Fruit fly (Drosophila melanogaster) whole organism, embryonic: Measurements from ENCODE around the gene Orc2.

ENCODE experiments used
- Bteb2 ChIP-seq: fragments of 200-800 bp; sonication (Bioruptor generic); optimal IDR thresholded peaks from 2 replicates; lab custom pipeline; 2016; ENCODE audit warnings: missing biosample characterization, missing genetic modification characterization
- CG1024 ChIP-seq: fragments of 200-800 bp; sonication (Bioruptor generic); IDR thresholded peaks from 2 replicates; pipeline ENCODE4 v1.3.6; 2022; ENCODE audit warnings: missing biosample characterization, missing genetic modification characterization
- CG11695 ChIP-seq: fragments of 200-800 bp; sonication (Bioruptor generic); IDR thresholded peaks from 3 replicates; pipeline ENCODE4 v1.3.6; 2022; ENCODE audit warnings: missing biosample characterization, missing genetic modification characterization
- CG11696 ChIP-seq: fragments of 200-800 bp; sonication (Bioruptor generic); IDR thresholded peaks from 2 replicates; pipeline ENCODE4 v1.3.6; 2022; ENCODE audit warnings: missing biosample characterization, missing genetic modification characterization
- CG12104 ChIP-seq: fragments of 200-800 bp; sonication (Bioruptor generic); optimal IDR thresholded peaks from 3 replicates; lab custom pipeline; 2016; ENCODE audit warnings: missing biosample characterization, missing genetic modification characterization
- CG12299 ChIP-seq: fragments of 200-800 bp; sonication (Bioruptor generic); optimal IDR thresholded peaks from 2 replicates; lab custom pipeline; 2018; ENCODE audit warnings: missing biosample characterization, mild to moderate bottlenecking, missing genetic modification characterization
- CG13424 ChIP-seq: fragments of 200-800 bp; sonication (Bioruptor generic); optimal IDR thresholded peaks from 2 replicates; lab custom pipeline; 2019; ENCODE audit warnings: missing biosample characterization, mild to moderate bottlenecking, missing genetic modification characterization, moderate library complexity
- CG13775 ChIP-seq: fragments of 200-800 bp; sonication (Bioruptor generic); optimal IDR thresholded peaks from 3 replicates; lab custom pipeline; 2017; ENCODE audit warnings: missing biosample characterization, mild to moderate bottlenecking, missing genetic modification characterization
- CG14441 ChIP-seq: fragments of 200-800 bp; sonication (Bioruptor generic); IDR thresholded peaks from 2 replicates; pipeline ENCODE4 v1.3.6; 2022; ENCODE audit warnings: missing biosample characterization, missing genetic modification characterization
- CG1602 ChIP-seq: fragments of 200-800 bp; sonication (Bioruptor generic); optimal IDR thresholded peaks from 3 replicates; lab custom pipeline; 2016; ENCODE audit warnings: missing biosample characterization, missing genetic modification characterization
- CG18011 ChIP-seq: fragments of 200-800 bp; sonication (Bioruptor generic); optimal IDR thresholded peaks from 2 replicates; lab custom pipeline; 2017; ENCODE audit warnings: missing biosample characterization, missing genetic modification characterization, mild to moderate bottlenecking, moderate library complexity, missing genotype
- CG18262 ChIP-seq: fragments of 200-800 bp; optimal IDR thresholded peaks from 3 replicates; lab custom pipeline; 2019; ENCODE audit warnings: missing biosample characterization, mild to moderate bottlenecking, missing genetic modification characterization, moderate library complexity
- CG2129 ChIP-seq: fragments of 200-800 bp; sonication (Bioruptor generic); IDR thresholded peaks from 2 replicates; pipeline ENCODE4 v1.3.6; 2022; ENCODE audit warnings: missing biosample characterization, missing genetic modification characterization; ENCODE audit not compliant: partially characterized antibody
- CG3726 ChIP-seq: fragments of 200-800 bp; sonication (Bioruptor generic); IDR thresholded peaks from 3 replicates; pipeline ENCODE4, ENCODE4 v1.3.6; 2022; ENCODE audit warnings: missing biosample characterization, missing genetic modification characterization
- CG4360 ChIP-seq: fragments of 200-800 bp; sonication (Bioruptor generic); IDR thresholded peaks from 2 replicates; pipeline ENCODE4 v1.3.6; 2022; ENCODE audit warnings: missing biosample characterization, missing genetic modification characterization
- CG4820 ChIP-seq: fragments of 200-800 bp; sonication (Bioruptor generic); optimal IDR thresholded peaks from 3 replicates; lab custom pipeline; 2016; ENCODE audit warnings: missing biosample characterization, missing genetic modification characterization
- CG6175 ChIP-seq: fragments of 200-800 bp; sonication (Bioruptor generic); IDR thresholded peaks from 3 replicates; pipeline ENCODE4 v1.3.6; 2022; ENCODE audit warnings: missing biosample characterization, missing genetic modification characterization
- CG6654 ChIP-seq: fragments of 200-800 bp; sonication (Bioruptor generic); optimal IDR thresholded peaks from 2 replicates; lab custom pipeline; 2017; ENCODE audit warnings: missing biosample characterization, mild to moderate bottlenecking, missing genetic modification characterization
- CG6689 ChIP-seq: fragments of 200-800 bp; sonication (Bioruptor generic); IDR thresholded peaks from 2 replicates; pipeline ENCODE4 v1.3.6; 2022; ENCODE audit warnings: missing biosample characterization, missing genetic modification characterization
- CG6791 ChIP-seq: fragments of 200-800 bp; sonication (Bioruptor generic); IDR thresholded peaks from 3 replicates; pipeline ENCODE4 v1.3.6; 2022; ENCODE audit warnings: missing biosample characterization, missing genetic modification characterization; ENCODE audit not compliant: partially characterized antibody
- CG7556 ChIP-seq: fragments of 200-800 bp; sonication (Bioruptor generic); optimal IDR thresholded peaks from 2 replicates; lab custom pipeline; 2017; ENCODE audit warnings: missing biosample characterization, mild to moderate bottlenecking, missing genetic modification characterization
- Camta ChIP-seq: fragments of 200-800 bp; sonication (Bioruptor generic); optimal IDR thresholded peaks from 2 replicates; lab custom pipeline; 2016; ENCODE audit warnings: missing biosample characterization, missing genetic modification characterization
- Chrac-16 ChIP-seq: fragments of 200-800 bp; sonication (Bioruptor generic); optimal IDR thresholded peaks from 3 replicates; lab custom pipeline; 2016; ENCODE audit warnings: missing biosample characterization, missing genetic modification characterization
- CkIIα-i1 ChIP-seq: fragments of 200-800 bp; sonication (Bioruptor generic); IDR thresholded peaks from 2 replicates; pipeline ENCODE4 v1.3.6; 2022; ENCODE audit warnings: missing biosample characterization, missing genetic modification characterization
- D19B ChIP-seq: fragments of 200-800 bp; sonication (Bioruptor generic); optimal IDR thresholded peaks from 2 replicates; lab custom pipeline; 2017; ENCODE audit warnings: missing biosample characterization, mild to moderate bottlenecking, missing genetic modification characterization
- Gug ChIP-seq: fragments of 200-800 bp; sonication (Bioruptor generic); IDR thresholded peaks from 4 replicates; pipeline ENCODE4 v1.3.6; 2022; ENCODE audit warnings: missing biosample characterization, missing genetic modification characterization
- Hr51 ChIP-seq, 2 experiments: fragments of 200-800 bp; sonication (Bioruptor generic); optimal IDR thresholded peaks; 2 replicates in 1 of 2; 3 replicates in 1 of 2; lab custom pipeline; 2016 to 2018; ENCODE audit warnings: missing biosample characterization in 2 of 2, missing genetic modification characterization in 2 of 2, mild to moderate bottlenecking in 1 of 2, moderate library complexity in 1 of 2
- Jarid2 ChIP-seq: fragments of 200-800 bp; sonication (Bioruptor generic); optimal IDR thresholded peaks from 3 replicates; lab custom pipeline; 2017; ENCODE audit warnings: mild to moderate bottlenecking, missing biosample characterization, missing genetic modification reagents, missing genetic modification characterization
- Optix ChIP-seq: fragments of 200-800 bp; sonication (Bioruptor generic); IDR thresholded peaks from 3 replicates; pipeline ENCODE4 v1.3.6; 2022; ENCODE audit warnings: missing biosample characterization, missing genetic modification characterization
- Rx ChIP-seq: fragments of 200-800 bp; sonication (Bioruptor generic); IDR thresholded peaks from 2 replicates; pipeline ENCODE4 v1.3.6; 2022; ENCODE audit warnings: missing biosample characterization, missing genetic modification characterization
- abd-A ChIP-seq: fragments of 200-800 bp; sonication (Bioruptor generic); optimal IDR thresholded peaks from 3 replicates; lab custom pipeline; 2019; ENCODE audit warnings: missing biosample characterization, mild to moderate bottlenecking, missing genetic modification characterization, moderate library complexity
- ato ChIP-seq: fragments of 200-800 bp; sonication (Bioruptor generic); IDR thresholded peaks from 2 replicates; pipeline ENCODE4 v1.3.6; 2022; ENCODE audit warnings: missing biosample characterization, missing genetic modification characterization; ENCODE audit not compliant: partially characterized antibody
- cad ChIP-seq: fragments of >200 bp; optimal IDR thresholded peaks from 2 replicates; lab custom pipeline; 2017; ENCODE audit warnings: missing biosample characterization, missing genetic modification characterization
- chm ChIP-seq: fragments of 200-800 bp; sonication (Bioruptor generic); IDR thresholded peaks from 2 replicates; pipeline ENCODE4 v1.3.6; 2022; ENCODE audit warnings: missing biosample characterization, missing genetic modification characterization
- dimm ChIP-seq: fragments of 200-800 bp; sonication (Bioruptor generic); IDR thresholded peaks from 2 replicates; pipeline ENCODE4 v1.3.6; 2022; ENCODE audit warnings: missing biosample characterization, missing genetic modification characterization
- dm ChIP-seq: fragments of 200-800 bp; sonication (Bioruptor generic); optimal IDR thresholded peaks from 3 replicates; lab custom pipeline; 2016; ENCODE audit warnings: missing biosample characterization, missing genetic modification characterization
- ewg ChIP-seq: fragments of 200-800 bp; sonication (Bioruptor generic); optimal IDR thresholded peaks from 3 replicates; lab custom pipeline; 2017; ENCODE audit warnings: mild to moderate bottlenecking, missing biosample characterization, missing genetic modification reagents, missing genetic modification characterization
- gsb ChIP-seq: fragments of 200-800 bp; sonication (Bioruptor generic); IDR thresholded peaks from 2 replicates; pipeline ENCODE4 v1.3.6; 2022; ENCODE audit warnings: missing biosample characterization, missing genetic modification characterization
- lola ChIP-seq, 3 experiments: fragments of >200 bp in 2 of 3; fragments of 200-800 bp in 1 of 3; sonication (Bioruptor generic) in 1 of 3; optimal IDR thresholded peaks; 2 replicates each; lab custom pipeline; 2017 to 2019; ENCODE audit warnings: missing biosample characterization in 3 of 3, missing genetic modification characterization in 3 of 3, mild to moderate bottlenecking in 1 of 3, moderate library complexity in 1 of 3
- lov ChIP-seq, 2 experiments: fragments of 200-800 bp in 1 of 2; fragments of >200 bp in 1 of 2; sonication (Bioruptor generic) in 1 of 2; IDR thresholded peaks in 1 of 2; optimal IDR thresholded peaks in 1 of 2; 2 replicates in 1 of 2; 3 replicates in 1 of 2; pipeline versions ENCODE4 v1.3.6 to Lab custom; 2017 to 2022; ENCODE audit warnings: missing biosample characterization in 1 of 2, missing genetic modification characterization in 1 of 2
- pho ChIP-seq: fragments of 200-800 bp; sonication (Bioruptor generic); optimal IDR thresholded peaks from 2 replicates; lab custom pipeline; 2016; ENCODE audit warnings: missing biosample characterization, missing genetic modification characterization
- psq ChIP-seq: fragments of 200-800 bp; sonication (Bioruptor generic); optimal IDR thresholded peaks from 2 replicates; lab custom pipeline; 2017; ENCODE audit warnings: missing biosample characterization, missing genetic modification characterization
- pum ChIP-seq: fragments of 200-800 bp; sonication (Bioruptor generic); optimal IDR thresholded peaks from 2 replicates; lab custom pipeline; 2016; ENCODE audit warnings: missing biosample characterization, missing genetic modification characterization
- repo ChIP-seq: fragments of 200-800 bp; sonication (Bioruptor generic); optimal IDR thresholded peaks from 2 replicates; lab custom pipeline; 2016; ENCODE audit warnings: missing biosample characterization, missing genetic modification characterization
- salm ChIP-seq: fragments of 200-800 bp; sonication (Bioruptor generic); optimal IDR thresholded peaks from 2 replicates; lab custom pipeline; 2018; ENCODE audit warnings: missing biosample characterization, mild to moderate bottlenecking, missing genetic modification characterization
- scrt ChIP-seq: fragments of 200-800 bp; sonication (Bioruptor generic); optimal IDR thresholded peaks from 2 replicates; lab custom pipeline; 2018; ENCODE audit warnings: missing biosample characterization, mild to moderate bottlenecking, missing genetic modification characterization, moderate library complexity
- shn ChIP-seq: fragments of 200-800 bp; sonication (Bioruptor generic); optimal IDR thresholded peaks from 3 replicates; lab custom pipeline; 2016; ENCODE audit warnings: missing biosample characterization, missing genetic modification characterization
- sisA ChIP-seq: fragments of 200-800 bp; sonication (Bioruptor generic); IDR thresholded peaks from 2 replicates; pipeline ENCODE4 v1.3.6; 2022; ENCODE audit warnings: missing biosample characterization, missing genetic modification characterization
- tup ChIP-seq: fragments of 200-800 bp; sonication (Bioruptor generic); optimal IDR thresholded peaks from 2 replicates; lab custom pipeline; 2016; ENCODE audit warnings: missing biosample characterization, mild to moderate bottlenecking, missing genetic modification characterization, moderate library complexity
- wdn ChIP-seq: fragments of 200-800 bp; sonication (Bioruptor generic); IDR thresholded peaks from 2 replicates; pipeline ENCODE4 v1.3.6; 2022; ENCODE audit warnings: missing biosample characterization, missing genetic modification characterization

Orc2 gene

DNA sequence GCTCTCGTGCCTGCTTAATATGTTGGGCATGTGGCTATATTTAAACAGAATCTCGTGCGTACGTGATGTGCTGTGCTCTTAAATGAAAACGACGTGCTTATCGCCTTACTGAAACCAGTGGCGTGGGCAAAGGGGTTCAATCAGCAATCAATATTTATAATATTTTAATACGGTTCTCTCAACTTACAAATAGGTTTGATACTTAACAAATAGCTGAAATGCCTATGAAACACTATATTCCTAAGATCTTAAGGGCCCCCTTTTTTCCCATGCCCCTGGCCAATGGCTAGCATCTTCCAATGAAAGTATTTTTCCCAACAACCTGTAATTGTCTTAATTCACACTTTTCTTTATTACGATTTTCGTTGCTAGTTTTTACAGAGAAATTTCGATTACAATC is 49.0 kb upstream of the Orc2 start (continued):
- no peak for TF ChIP-seq CG2129 (GFP tag; lab: Robert Waterston, UW)
- no peak for TF ChIP-seq D19B
- peak; percentile 38 for TF ChIP-seq CG12104 (GFP tag; lab: Kevin White, UChicago)
- peak; percentile 62 for TF ChIP-seq Chrac-16 (GFP tag; lab: Kevin White, UChicago)
- TF ChIP-seq scrt (GFP tag; lab: Kevin White, UChicago): peak; percentile 30
- peak; percentile 3 for TF ChIP-seq shn (GFP tag; lab: Kevin White, UChicago)
- TF ChIP-seq sisA: peak; percentile 73
- peak; percentile 69 for TF ChIP-seq CG1602 (GFP tag; lab: Kevin White, UChicago)
- peak; percentile 72 for TF ChIP-seq CG4820
- TF ChIP-seq CG13775 (GFP tag; lab: Kevin White, UChicago): peak; percentile 62
- no peak for TF ChIP-seq CkIIα-i1 (GFP tag; lab: Robert Waterston, UW)
- TF ChIP-seq Bteb2 (GFP tag; lab: Kevin White, UChicago): peak; percentile 22
- peak; percentile 73 for TF ChIP-seq CG13424 (tag; lab: Kevin White, UChicago)
- peak; percentile 85 for TF ChIP-seq chm
- TF ChIP-seq CG4360 (GFP tag; lab: Robert Waterston, UW): peak; percentile 65
- TF ChIP-seq CG11695: peak; percentile 75
- no peak for TF ChIP-seq CG18011 (GFP tag; lab: Kevin White, UChicago)
- TF ChIP-seq tup (GFP tag; lab: Kevin White, UChicago): no peak
- TF ChIP-seq CG12299 (tag; lab: Kevin White, UChicago): no peak
- TF ChIP-seq gsb (GFP tag; lab: Robert Waterston, UW): peak; percentile 59; the same call in 1 of the 2 replicates
- peak; percentile 30 for TF ChIP-seq salm (tag; lab: Kevin White, UChicago)
- no peak for TF ChIP-seq CG6791 (GFP tag; lab: Robert Waterston, UW)
- no peak for TF ChIP-seq dimm (GFP tag; lab: Robert Waterston, UW)
- no peak for TF ChIP-seq ato
- TF ChIP-seq Optix (GFP tag; lab: Robert Waterston, UW): peak; percentile 72
- peak; percentile 59 for TF ChIP-seq pum (GFP tag; lab: Kevin White, UChicago)
- TF ChIP-seq CG18262 (tag; lab: Kevin White, UChicago): peak; percentile 84
- TF ChIP-seq CG6175: 0 out of 3 replicates have a peak, but pooled peaks have one; percentile 24
- TF ChIP-seq CG7556 (GFP tag; lab: Kevin White, UChicago): peak; percentile 65
- no peak for TF ChIP-seq pho (GFP tag; lab: Kevin White, UChicago)
- TF ChIP-seq Rx (GFP tag; lab: Robert Waterston, UW): peak; percentile 61
- peak; percentile 58 for TF ChIP-seq CG11696 (GFP tag; lab: Robert Waterston, UW)
- peak; percentile 78 for TF ChIP-seq CG3726
- no peak for TF ChIP-seq cad
- peak; percentile 64; the same call in 1 of the 2 replicates for TF ChIP-seq CG14441 (GFP tag; lab: Robert Waterston, UW)
- TF ChIP-seq wdn (GFP tag; lab: Robert Waterston, UW): no peak
- peak; percentile 73 for TF ChIP-seq Gug
- peak in 1 of 3 experiments; percentile 85 for TF ChIP-seq lola (GFP tag; optimal IDR thresholded peaks at IDR 0.05; lab: Kevin White, UChicago)
- TF ChIP-seq repo (GFP tag; lab: Kevin White, UChicago): peak; percentile 21
- no peak for TF ChIP-seq lov (optimal IDR thresholded peaks at IDR 0.05; lab: Kevin White, UChicago)
- peak; percentile 83; the same call in 2 of the 3 replicates for TF ChIP-seq lov (GFP tag; IDR thresholded peaks at IDR 0.05; lab: Robert Waterston, UW)
- no peak for TF ChIP-seq abd-A (tag; lab: Kevin White, UChicago)
- TF ChIP-seq Jarid2 (GFP tag; lab: Kevin White, UChicago): peak; percentile 49
- TF ChIP-seq dm (GFP tag; lab: Kevin White, UChicago): no peak
- peak; percentile 59 for TF ChIP-seq CG1024 (GFP tag; lab: Robert Waterston, UW)
- TF ChIP-seq Hr51 (GFP tag; optimal IDR thresholded peaks at IDR 0.05; lab: Kevin White, UChicago): peak; percentile 56 to 61
- peak; percentile 39 for TF ChIP-seq Camta
- peak; percentile 17 for TF ChIP-seq psq
- TF ChIP-seq CG6689 (GFP tag; lab: Robert Waterston, UW): peak; percentile 82
- no peak for TF ChIP-seq CG6654 (GFP tag; lab: Kevin White, UChicago)
- peak; percentile 45 for TF ChIP-seq ewg (GFP tag; lab: Kevin White, UChicago)
